Fruit fly (Drosophila melanogaster) whole organism, larva: ENCODE measurements around the gene CG3546.
A peak's percentile ranks its signal among the peaks of the same experiment; 100 is the strongest.

Source experiments
- noc ChIP-seq: fragments of 200-800 bp; sonication (Bioruptor generic); optimal IDR thresholded peaks from 3 replicates; lab custom pipeline; 2019; ENCODE audit warnings: missing biosample characterization, mild to moderate bottlenecking, missing genetic modification characterization, moderate library complexity

The CG3546 gene

DNA sequence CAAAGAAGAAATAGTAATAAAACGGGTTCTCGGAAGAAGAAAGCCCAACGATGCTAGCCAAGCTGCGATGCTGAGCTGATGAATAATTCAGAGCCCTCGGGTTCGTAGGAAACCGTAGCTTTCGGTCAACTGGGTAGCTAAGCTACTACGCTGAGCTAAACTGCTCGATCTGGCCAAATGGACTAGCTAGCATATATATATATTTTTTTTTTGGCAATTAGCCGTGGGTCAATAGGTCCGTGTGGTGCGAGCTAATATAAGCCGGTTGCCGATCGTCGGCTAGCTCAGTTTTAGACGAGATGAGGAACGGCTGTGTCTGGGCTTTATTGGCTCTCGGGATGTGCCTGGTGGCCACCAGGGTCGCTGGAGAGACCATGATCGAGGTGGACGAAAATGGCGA, at the start of gene CG3546:
TSS of gene CG3546 (plus strand) at position 301 of the 400 bp plus-strand sequence.
- TF ChIP-seq noc (tag; lab: Kevin White, UChicago) = no peak

DNA sequence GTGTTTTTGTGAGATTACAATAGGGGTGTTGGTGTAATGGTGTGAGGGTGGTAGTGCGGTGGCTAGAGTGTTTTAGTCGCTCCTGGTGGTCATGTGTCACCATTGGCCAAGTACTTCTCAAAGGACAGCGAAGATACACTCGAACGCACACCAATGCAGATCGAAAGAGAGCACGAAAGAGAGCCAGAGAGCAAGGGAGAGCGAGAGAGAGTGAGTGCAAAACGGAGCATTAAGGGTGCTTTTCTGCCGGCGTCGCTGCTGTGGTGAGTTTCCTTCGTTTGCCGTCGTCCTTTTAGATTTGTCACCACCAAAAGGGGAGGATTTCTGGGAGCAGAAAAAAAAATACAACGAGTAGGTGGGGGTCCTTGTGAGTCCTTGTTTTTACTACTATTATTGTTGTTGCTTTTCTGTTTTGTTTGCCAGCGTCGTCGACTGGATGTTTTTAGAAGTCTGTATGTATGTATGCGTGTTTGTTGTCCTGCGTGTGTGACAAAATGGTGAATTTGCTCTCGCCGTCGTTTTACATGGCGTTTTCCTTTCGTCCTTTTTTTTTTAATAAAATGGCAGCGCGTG, 49.7 kb upstream of the CG3546 start:
- TF ChIP-seq noc (tag; lab: Kevin White, UChicago) = no peak

DNA sequence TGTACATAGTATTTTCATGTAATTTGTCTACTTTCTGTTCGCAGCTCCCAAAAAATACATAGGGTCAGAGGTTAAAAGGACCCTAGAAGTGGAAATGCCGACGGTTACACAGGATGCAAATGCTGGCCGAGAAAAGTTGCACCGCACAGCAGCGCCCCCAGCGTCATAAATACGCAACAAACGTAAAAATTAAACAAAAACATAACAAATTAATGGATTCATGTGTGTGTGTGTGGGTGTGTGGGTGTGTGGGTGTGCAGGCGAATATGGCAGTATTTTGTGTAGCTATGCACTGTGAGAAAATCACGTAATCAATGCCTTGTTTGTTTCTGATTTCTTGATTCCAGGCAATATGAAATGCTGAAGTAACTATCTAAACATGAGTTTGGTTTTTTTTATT, 46.3 kb upstream of the CG3546 start:
- no peak for TF ChIP-seq noc (tag; lab: Kevin White, UChicago)

DNA sequence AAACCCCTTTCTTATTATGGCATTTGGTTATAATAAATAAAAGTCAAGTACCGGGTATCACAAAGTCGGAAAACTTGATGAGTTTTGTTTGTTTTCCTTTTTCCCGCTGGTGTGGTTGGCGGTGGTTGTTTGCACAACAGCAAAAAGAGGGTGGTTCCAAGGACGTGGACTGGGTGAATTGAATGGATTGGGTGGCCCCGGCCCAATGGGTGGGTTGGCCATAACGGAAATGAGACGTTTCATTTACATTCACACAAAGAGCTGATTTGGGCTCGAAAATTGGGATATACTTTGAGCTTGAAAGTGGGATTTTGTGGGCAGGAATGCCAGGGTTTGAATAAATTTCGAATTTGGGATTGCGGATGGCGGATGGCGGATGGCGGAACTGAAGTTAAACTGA, 37.0 kb upstream of the CG3546 start:
- TF ChIP-seq noc (tag; lab: Kevin White, UChicago) = no peak

DNA sequence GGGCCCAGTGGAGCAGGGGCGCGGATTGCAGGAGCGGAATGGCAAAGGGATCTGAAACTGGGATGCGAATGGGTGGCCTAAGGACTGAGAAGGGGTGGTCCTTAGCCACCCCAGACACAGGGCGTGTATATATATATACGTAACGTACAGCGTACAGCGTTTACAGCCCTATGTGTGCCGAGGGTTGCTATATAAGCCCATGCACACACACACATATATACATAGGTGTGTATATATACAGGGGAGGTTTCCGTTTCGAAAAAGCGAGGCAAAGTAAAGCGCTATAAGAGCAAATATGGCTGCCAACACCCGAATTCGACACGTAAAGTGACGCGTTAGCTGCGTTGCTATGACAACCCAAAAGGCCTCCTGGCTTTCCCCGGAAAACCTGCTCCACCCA, 31.1 kb upstream of the CG3546 start:
- TF ChIP-seq noc (tag; lab: Kevin White, UChicago) = no peak

DNA sequence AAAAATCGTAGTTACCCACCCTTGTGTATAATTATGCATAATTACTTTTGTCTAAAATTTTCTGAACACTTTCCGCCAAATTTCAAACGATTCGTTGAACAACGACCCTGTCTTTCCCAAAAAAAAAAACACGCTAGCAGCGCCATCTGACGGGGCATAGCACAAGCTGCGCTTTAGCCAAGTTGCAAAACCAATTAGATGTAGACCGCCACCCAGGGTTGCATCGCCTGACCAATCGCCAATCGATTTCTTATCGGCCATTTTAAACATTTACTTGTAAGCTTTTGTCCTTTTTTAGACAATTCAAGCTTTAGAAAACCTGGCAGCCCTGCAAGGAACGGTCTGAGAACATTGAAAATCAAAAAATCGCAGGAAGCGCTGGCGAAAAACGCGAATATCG, 28.0 kb upstream of the CG3546 start, which contains the start of gene CG3556:
TSS of gene CG3556 (plus strand) at position 323 of the 400 bp plus-strand sequence.
- TF ChIP-seq noc (tag; lab: Kevin White, UChicago) = no peak

DNA sequence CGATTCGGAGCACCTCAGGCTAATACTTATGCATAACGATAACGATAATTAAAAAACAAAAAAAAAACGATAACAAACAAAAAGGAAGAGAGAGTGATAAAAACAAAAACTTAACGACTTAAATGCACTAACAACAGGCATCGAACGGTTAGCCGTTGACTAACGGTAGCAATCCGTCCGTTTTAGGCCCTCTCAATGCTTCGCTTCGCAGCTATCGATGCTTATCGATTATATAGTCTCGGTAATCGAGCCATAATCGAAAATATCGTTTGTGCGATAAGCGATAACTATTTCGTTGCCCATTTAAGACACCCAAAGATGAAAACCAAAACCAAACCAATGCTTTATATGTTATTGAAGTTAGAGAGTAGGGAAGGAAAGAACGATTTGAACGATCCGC, 23.9 kb upstream of the CG3546 start:
- TF ChIP-seq noc (tag; lab: Kevin White, UChicago) = no peak

DNA sequence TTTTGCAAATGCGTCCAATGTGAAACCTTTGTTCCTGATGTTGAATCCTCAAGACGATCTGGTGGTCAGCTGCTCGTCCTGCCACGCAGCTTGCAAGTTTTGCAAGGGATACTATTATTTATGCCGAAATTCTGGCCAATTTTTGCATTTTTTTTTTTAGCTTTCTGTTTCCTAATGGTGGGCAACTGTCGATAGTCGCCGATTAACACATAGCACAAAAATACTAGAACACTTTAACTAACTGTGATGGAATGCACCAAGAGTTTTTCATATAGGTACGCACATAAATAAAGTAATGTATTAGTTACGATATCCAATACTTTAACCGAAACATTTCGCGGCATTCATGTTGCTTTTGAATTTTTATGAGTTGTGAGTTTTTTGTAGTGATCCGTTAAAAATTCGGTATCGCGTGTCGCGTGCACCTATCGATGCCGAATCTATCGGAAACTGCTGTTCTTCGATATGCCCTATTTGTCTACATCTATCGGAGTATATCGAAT, 17.4 kb upstream of the CG3546 start, which contains the start of the genes rb and CHOp24:
TSS of gene rb (minus strand) at position 197 of the 503 bp plus-strand sequence.
TSS of gene CHOp24 (plus strand) at position 479 of the 503 bp plus-strand sequence.
- TF ChIP-seq noc (tag; lab: Kevin White, UChicago) = no peak

DNA sequence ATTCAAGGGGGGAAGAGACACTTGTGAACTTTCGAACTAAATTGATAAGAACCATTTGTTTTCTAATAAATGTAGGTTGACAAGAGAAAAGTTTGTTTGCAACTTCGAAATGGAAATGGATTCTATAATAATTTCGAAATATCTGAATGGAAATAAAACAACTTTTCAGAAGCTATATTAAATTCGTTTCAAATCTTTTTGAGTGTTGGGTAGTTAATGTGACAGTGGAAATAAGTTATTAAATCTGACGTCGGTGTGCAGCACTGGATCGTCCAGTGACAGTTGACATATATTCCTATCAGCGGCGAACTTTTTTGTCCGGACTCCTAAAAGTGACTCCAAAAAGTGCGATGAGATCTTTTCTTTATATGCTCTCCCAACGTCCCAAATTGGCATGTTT, 15.5 kb upstream of the CG3546 start, which contains the start of gene CG3568:
TSS of gene CG3568 (plus strand) at position 278 of the 400 bp plus-strand sequence.
- no peak for TF ChIP-seq noc (tag; lab: Kevin White, UChicago)

DNA sequence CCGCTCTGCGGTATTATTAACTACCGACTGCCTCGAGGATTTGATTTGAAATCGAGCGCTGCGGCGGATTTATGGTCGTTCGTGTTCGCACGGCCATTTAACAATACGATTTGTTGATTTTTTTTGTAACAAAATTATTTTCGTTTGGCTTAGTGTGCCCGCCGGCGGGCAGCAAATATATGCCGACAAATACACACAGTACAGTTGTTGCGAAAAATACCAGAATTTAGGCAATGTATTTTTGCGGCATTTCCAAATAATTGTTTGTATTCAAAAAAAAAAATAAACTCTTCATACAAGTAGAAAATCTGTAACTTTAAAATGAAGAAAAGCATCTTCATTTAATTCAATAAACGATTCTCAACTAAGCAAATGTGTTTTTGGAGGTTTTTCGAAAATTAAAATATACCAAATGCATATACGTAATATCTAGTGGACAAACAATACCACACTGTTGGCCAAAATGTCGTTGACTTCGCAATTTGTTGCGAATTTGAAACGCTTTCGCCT, 9.2 kb upstream of the CG3546 start, which contains the start of the genes Usf and CG15912:
TSS of gene Usf (minus strand) at position 184 of the 510 bp plus-strand sequence.
TSS of gene CG15912 (plus strand) at position 460 of the 510 bp plus-strand sequence.
- TF ChIP-seq noc (tag; lab: Kevin White, UChicago) = no peak

DNA sequence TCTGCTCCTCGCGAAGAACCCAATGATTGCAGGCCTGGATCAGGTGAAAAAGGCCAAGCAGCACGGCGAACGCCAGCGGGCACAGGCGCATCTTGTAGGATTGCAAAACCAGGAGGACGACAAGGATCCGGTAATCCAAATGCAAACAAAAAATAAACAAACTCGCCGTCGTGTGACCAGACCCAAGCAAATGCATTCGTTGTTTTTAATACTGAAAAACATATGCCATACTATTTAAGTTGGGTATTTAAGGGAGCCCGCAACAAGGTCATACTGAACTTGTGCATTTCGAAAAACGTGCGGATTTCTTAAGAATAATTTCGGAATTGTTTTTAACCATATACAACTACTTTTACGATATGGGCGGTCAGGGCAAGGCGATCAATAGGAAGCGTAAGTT, 6.2 kb upstream of the CG3546 start, which contains the start of the genes CG11436 and CG3527:
TSS of gene CG11436 (minus strand) at position 162 of the 400 bp plus-strand sequence.
TSS of gene CG3527 (plus strand) at position 257 of the 400 bp plus-strand sequence.
- TF ChIP-seq noc (tag; lab: Kevin White, UChicago) = no peak

DNA sequence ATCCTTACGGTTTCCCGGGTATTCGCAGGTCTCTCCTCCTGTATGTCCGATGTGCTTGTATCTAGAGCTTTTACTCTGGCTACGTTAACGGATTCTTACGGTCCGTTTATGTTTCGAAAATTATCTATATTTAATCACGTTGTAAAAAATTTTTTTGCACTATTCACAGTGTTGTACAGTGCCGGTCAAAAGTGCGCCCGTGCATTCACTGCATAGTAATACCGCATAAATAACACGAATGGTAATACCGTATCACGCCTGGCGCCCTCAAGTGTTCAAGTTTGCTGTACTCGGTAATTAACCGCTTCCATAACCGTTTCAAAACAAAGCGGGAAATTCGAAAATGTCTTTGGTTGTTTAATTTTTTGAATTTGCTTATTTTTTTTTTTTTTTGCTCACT, 3.9 kb upstream of the CG3546 start, which contains the start of gene CG11444:
TSS of gene CG11444 (minus strand) at position 400 of the 400 bp plus-strand sequence.
- peak; percentile 26 for TF ChIP-seq noc (tag; lab: Kevin White, UChicago)

DNA sequence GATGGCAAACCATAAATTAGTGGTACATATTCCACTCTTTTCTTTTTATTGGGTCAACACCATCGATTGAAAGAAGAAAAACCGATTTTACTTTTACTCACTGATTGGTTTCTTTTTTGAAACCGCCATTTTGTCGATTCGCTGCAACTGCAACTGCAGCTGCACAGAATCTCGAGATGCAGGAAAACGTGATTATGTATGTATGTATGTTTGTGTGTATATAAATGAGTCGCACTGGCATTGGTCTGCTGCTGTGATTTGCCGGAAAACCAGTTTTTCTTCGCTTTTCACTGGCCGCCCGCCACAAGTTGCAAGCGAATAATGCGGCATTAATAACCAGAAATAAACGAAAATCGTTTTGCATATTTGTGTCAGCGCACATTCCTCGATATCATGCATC, 3.2 kb upstream of the CG3546 start:
- TF ChIP-seq noc (tag; lab: Kevin White, UChicago) = no peak

DNA sequence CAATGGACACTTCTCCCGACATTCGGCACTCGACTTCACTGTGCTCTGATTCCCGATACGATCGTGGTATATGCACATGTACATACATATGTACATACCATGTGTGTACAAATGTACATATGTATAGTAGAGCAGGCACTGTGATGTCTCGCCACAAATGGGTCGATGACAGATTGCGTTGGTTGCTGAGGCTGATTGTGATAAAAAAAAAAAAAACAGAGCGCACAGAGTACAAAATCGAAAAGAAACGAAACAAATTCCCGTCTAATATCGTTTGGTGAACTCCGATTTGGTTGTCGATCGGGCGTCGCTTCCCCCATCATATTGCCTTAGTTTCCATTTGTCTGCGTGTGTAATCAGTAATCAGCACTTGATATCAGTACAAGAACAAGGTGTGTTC, 2.0 kb upstream of the CG3546 start:
- no peak for TF ChIP-seq noc (tag; lab: Kevin White, UChicago)

DNA sequence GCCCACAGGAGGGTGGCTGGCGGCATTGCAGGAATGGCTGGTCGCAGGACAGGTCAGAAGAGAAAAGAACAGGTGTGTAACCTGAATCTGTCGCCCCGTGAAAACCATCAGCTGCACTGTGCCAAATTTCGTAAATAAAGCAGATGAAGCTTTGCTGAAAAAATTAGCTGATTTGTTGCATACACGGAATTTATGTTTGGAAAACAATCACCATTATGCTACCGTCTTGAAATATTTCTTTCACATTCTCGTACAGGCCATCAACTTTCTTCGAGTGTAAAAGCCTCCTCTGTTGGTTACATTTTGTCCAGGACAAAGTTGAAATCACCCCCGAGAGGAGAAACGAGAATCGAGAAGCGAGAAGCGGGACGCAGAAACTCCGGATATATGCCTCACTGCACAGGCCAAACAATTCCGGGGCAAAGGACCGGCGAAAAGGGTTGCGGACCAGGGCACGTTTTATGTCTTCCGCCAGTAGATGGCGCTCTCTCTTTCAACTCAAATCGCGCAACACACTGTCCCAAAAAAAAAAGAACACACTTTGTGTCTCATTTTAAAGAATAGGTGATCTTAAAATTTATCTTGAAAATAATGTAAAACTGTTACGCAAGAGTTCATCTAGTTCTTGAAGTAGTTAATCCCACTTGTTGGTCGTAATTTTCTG, 2.4 kb downstream of the CG3546 start:
- no peak for TF ChIP-seq noc (tag; lab: Kevin White, UChicago)

DNA sequence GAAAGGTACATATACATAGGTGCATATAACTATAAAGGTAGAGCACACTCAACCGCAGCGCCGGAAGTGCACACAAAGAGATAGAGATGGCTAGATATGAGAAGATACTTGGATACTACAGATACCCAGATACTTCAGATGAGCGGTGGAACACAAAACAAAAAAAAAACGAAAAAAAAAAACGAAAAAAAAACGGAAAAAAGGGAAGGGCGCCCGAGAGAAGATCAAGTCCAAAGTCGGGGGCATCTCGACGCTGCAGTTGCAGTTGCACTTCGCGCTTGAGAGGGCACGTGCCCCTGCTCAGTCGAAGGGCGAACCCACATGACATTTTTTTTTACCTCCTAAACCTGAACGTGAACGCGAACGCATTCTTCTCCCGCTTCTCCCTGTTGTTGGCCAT, 6.1 kb downstream of the CG3546 start:
- TF ChIP-seq noc (tag; lab: Kevin White, UChicago) = no peak
